Worm (Caenorhabditis elegans): ENCODE measurements around the gene jmjd-2.

The jmjd-2 gene

DNA sequence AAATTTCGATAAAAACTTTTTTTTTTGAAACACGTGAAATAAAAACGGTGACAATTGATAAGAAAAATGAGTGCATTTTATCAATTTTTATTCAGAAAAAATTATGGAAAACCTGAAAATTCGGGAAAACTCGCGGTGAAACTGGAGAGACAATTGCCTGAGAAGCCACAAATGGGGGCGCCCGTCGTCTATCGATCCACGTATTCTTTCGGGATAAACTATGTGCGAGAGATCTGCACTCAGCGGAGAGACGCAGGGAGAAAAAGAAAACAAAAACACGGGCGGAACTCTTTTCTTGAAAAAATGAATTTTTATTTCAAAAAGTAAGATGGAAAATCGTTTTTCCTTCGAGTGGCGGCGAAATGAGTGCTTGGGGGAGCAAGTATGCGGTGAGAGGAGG, 9.5 kb downstream of the jmjd-2 start, which contains the start of gene men-1:
men-1 (minus strand) TSS at position 242 of the 400 bp plus-strand sequence.
- TF ChIP-seq T26A8.4 (GFP tag; IDR thresholded peaks at IDR 0.05) = no peak
- TF ChIP-seq F37D6.2 (tag; optimal IDR thresholded peaks at IDR 0.05) = no peak
- TF ChIP-seq R02D3.7 (tag; optimal IDR thresholded peaks at IDR 0.05) = no peak
- TF ChIP-seq aha-1 (tag) = peak; percentile 86
- no peak for TF ChIP-seq ces-1 (GFP tag; optimal IDR thresholded peaks at IDR 0.05)
- TF ChIP-seq dmd-9 (GFP tag; IDR thresholded peaks at IDR 0.05) = no peak
- TF ChIP-seq hif-1 (tag; optimal IDR thresholded peaks at IDR 0.05) = no peak
- TF ChIP-seq ctbp-1 (GFP tag; IDR thresholded peaks at IDR 0.05) = no peak
- no peak for TF ChIP-seq skn-1 (tag; optimal IDR thresholded peaks at IDR 0.05)
- peak; percentile 22 for TF ChIP-seq hlh-30 (tag; optimal IDR thresholded peaks at IDR 0.05; ENCODE audit: insufficient read depth)
- no peak for TF ChIP-seq set-16 (GFP tag; IDR thresholded peaks at IDR 0.05)
- no peak for TF ChIP-seq daf-16 (GFP tag; optimal IDR thresholded peaks at IDR 0.05)
- TF ChIP-seq daf-16 (tag; optimal IDR thresholded peaks at IDR 0.05) = peak; percentile 20
- no peak for TF ChIP-seq daf-8 (GFP tag; IDR thresholded peaks at IDR 0.05)
- TF ChIP-seq dmd-6 (GFP tag; IDR thresholded peaks at IDR 0.05) = no peak
- no peak for TF ChIP-seq zfp-2 (tag; optimal IDR thresholded peaks at IDR 0.05)
- TF ChIP-seq lin-1 (GFP tag; IDR thresholded peaks at IDR 0.05) = no peak
- no peak for TF ChIP-seq F44E2.7 (GFP tag; IDR thresholded peaks at IDR 0.05)
- TF ChIP-seq ceh-62 (tag; optimal IDR thresholded peaks at IDR 0.05) = no peak
- TF ChIP-seq gei-8 (GFP tag; optimal IDR thresholded peaks at IDR 0.05) = no peak
- TF ChIP-seq nhr-41 (GFP tag; IDR thresholded peaks at IDR 0.05) = no peak
- no peak for TF ChIP-seq mdt-29 (GFP tag; IDR thresholded peaks at IDR 0.05)
- TF ChIP-seq madf-9 (GFP tag; conservative IDR thresholded peaks at IDR 0.05) = no peak
- TF ChIP-seq ceh-82 (tag; optimal IDR thresholded peaks at IDR 0.05) = no peak

DNA sequence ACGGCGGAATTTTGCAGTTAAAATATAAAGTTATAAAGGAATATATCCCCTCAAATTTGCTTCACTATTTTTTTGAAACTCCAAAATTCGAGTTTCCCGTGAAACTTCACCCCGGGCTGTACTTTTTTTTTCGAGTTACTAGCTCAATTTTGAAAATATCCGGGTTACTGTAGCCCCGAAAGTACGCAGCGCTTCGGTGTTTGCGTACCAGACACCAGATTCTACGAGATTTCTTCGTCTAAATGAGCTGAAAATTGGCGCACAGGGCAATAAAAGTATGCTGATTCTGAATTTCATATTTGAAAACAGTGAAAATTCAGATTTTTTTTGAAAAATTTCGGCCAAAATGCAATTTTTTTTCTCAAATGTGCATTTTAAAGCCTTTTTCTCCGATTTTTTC, 12.5 kb downstream of the jmjd-2 start:
- TF ChIP-seq F37D6.2 (tag; optimal IDR thresholded peaks at IDR 0.05) (no peak), aha-1 (tag) (peak; percentile 92), mdt-29 (GFP tag; IDR thresholded peaks at IDR 0.05) (no peak)

- TF ChIP-seq daf-12 (tag; optimal IDR thresholded peaks at IDR 0.05) (no peak), set-16 (GFP tag; IDR thresholded peaks at IDR 0.05) (peak; percentile 80)
Measured at ce11 chrII:14230075-14230474, 13.3 kb downstream of the jmjd-2 start.

ce11 chrII:14226175-14226574, 17.2 kb downstream of the jmjd-2 start, which contains the start of gene Y48B6A.13:
TSS of gene Y48B6A.13 (minus strand) at chrII:14226275.
- TF ChIP-seq set-16 (GFP tag; IDR thresholded peaks at IDR 0.05) = 0 out of 2 replicates have a peak, but pooled peaks have one; percentile 10
- TF ChIP-seq php-3 (GFP tag; IDR thresholded peaks at IDR 0.05) = no peak

DNA sequence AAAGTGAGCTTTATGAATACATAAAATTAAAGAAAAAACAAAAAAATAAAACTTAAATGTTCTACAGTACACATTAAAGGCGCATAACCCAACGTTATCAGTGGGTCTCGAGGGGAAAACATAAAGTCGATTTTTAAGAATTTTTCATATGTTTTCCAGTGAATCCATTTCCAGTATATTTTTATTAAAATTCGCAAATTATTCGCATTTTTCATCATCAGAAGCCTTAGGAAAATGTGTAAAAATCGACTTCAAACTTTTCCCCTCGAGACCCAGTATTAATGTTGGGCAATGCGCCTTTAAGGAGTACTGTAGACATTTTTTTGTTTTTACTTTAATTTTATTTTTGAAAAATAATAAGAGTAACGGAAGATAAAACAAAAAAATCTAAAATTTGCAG, 25.3 kb downstream of the jmjd-2 start:
- TF ChIP-seq gei-8 (GFP tag; optimal IDR thresholded peaks at IDR 0.05) = no peak
- TF ChIP-seq F49E8.2 (tag; optimal IDR thresholded peaks at IDR 0.05; ENCODE audit: borderline replicate concordance) = peak; percentile 77
- peak; percentile 31 for TF ChIP-seq unc-130 (GFP tag; optimal IDR thresholded peaks at IDR 0.05)

DNA sequence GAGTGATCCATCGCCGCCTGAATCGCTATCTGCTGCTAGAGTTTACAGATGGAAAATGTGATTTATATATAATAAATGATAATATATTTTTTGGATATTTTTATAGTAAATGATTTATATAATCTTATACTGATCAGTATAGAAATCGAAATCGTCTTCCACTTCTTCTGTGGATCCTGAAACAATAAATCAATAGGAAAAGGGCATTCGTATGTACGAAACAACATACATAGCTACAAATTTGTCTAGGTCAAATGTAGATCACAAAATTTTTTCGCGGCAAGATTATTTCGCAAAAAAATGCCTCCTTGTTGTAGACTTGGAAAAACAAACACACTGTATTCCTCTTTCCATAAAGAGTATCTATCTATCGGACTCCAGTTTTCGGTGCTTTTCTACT, 29.3 kb downstream of the jmjd-2 start, which contains the start of gene Y48B6A.10:
Y48B6A.10 (plus strand) TSS at position 301 of the 400 bp plus-strand sequence.
- TF ChIP-seq spr-3 (GFP tag; optimal IDR thresholded peaks at IDR 0.05) = no peak
- TF ChIP-seq Y5F2A.4 (GFP tag; optimal IDR thresholded peaks at IDR 0.05) = no peak
- no peak for TF ChIP-seq Y105C5A.15 (GFP tag; IDR thresholded peaks at IDR 0.05)
- no peak for TF ChIP-seq D1046.2 (GFP tag; IDR thresholded peaks at IDR 0.05)
- TF ChIP-seq vab-7 (GFP tag; IDR thresholded peaks at IDR 0.05) = no peak
- no peak for TF ChIP-seq zip-2 (tag; optimal IDR thresholded peaks at IDR 0.05)
- no peak for TF ChIP-seq skn-1 (tag; optimal IDR thresholded peaks at IDR 0.05)
- TF ChIP-seq gei-8 (GFP tag; optimal IDR thresholded peaks at IDR 0.05) = no peak
- TF ChIP-seq nhr-102 (tag; optimal IDR thresholded peaks at IDR 0.05) = no peak
- no peak for TF ChIP-seq tag-97 (GFP tag; IDR thresholded peaks at IDR 0.05)
- no peak for TF ChIP-seq unc-39 (tag; optimal IDR thresholded peaks at IDR 0.05)
- TF ChIP-seq dmd-9 (GFP tag; IDR thresholded peaks at IDR 0.05) = no peak
- no peak for TF ChIP-seq hif-1 (tag; optimal IDR thresholded peaks at IDR 0.05)
- no peak for TF ChIP-seq lin-39 (tag; optimal IDR thresholded peaks at IDR 0.05)
- no peak for TF ChIP-seq nhr-11 (tag; optimal IDR thresholded peaks at IDR 0.05)
